Worm (Caenorhabditis elegans) whole organism, early embryonic: Measurements from ENCODE around the gene str-193.

Experiments used
- B0310.2 ChIP-seq: sonication (generic microtip); optimal IDR thresholded peaks from 2 replicates; lab custom pipeline; 2016; ENCODE audit warnings: mild to moderate bottlenecking, missing genetic modification characterization, missing compliant biosample characterization
- F13C5.2 ChIP-seq: sonication (generic microtip); optimal IDR thresholded peaks from 2 replicates; lab custom pipeline; 2017; ENCODE audit warnings: mild to moderate bottlenecking, missing genetic modification characterization, inconsistent platforms, missing compliant biosample characterization
- aly-1 ChIP-seq: sonication (generic microtip); optimal IDR thresholded peaks from 2 replicates; lab custom pipeline; 2016; ENCODE audit warnings: missing genetic modification characterization, missing compliant biosample characterization
- ama-1 ChIP-seq: fragments of 150-350 bp; optimal IDR thresholded peaks from 2 replicates; lab custom pipeline; 2014
- ceh-13 ChIP-seq: fragments of 200-800 bp; sonication (Bioruptor generic); optimal IDR thresholded peaks from 2 replicates; lab custom pipeline; 2018; ENCODE audit warnings: mild to moderate bottlenecking, missing genetic modification characterization, missing compliant biosample characterization
- ceh-36 ChIP-seq: sonication (generic microtip); optimal IDR thresholded peaks from 2 replicates; lab custom pipeline; 2016; ENCODE audit warnings: missing genetic modification characterization, inconsistent platforms, missing compliant biosample characterization
- flt-1 ChIP-seq: fragments of 200-800 bp; sonication (Bioruptor generic); IDR thresholded peaks from 2 replicates; pipeline ENCODE4 v1.3.6; 2022; ENCODE audit warnings: missing genetic modification characterization, missing compliant biosample characterization
- hmbx-1 ChIP-seq: sonication (generic microtip); optimal IDR thresholded peaks from 2 replicates; lab custom pipeline; 2016; ENCODE audit warnings: mild to moderate bottlenecking, missing genetic modification characterization, missing compliant biosample characterization
- hmg-4 ChIP-seq: fragments of 200-800 bp; sonication (Bioruptor generic); optimal IDR thresholded peaks from 2 replicates; lab custom pipeline; 2018; ENCODE audit warnings: mild to moderate bottlenecking, missing genetic modification characterization, missing compliant biosample characterization
- hnd-1 ChIP-seq: sonication (generic microtip); optimal IDR thresholded peaks from 2 replicates; lab custom pipeline; 2016; ENCODE audit warnings: missing genetic modification characterization, missing compliant biosample characterization
- pes-1 ChIP-seq: fragments of 200-800 bp; sonication (Bioruptor generic); IDR thresholded peaks from 2 replicates; pipeline ENCODE4 v1.3.6; 2022; ENCODE audit warnings: missing genetic modification reagents, missing genetic modification characterization, missing compliant biosample characterization
- tbx-11 ChIP-seq: fragments of 200-800 bp; sonication (Bioruptor generic); IDR thresholded peaks from 2 replicates; pipeline ENCODE4 v1.3.6; 2022; ENCODE audit warnings: missing genetic modification characterization, missing compliant biosample characterization
- tra-4 ChIP-seq: sonication (generic microtip); optimal IDR thresholded peaks from 2 replicates; lab custom pipeline; 2017; ENCODE audit warnings: missing genetic modification characterization, missing compliant biosample characterization

- TF ChIP-seq flt-1 (no peak), B0310.2 (tag; lab: Kevin White, UChicago) (no peak), ceh-13 (GFP tag; lab: Kevin White, UChicago) (no peak), pes-1 (GFP tag; lab: Robert Waterston, UW) (no peak), hmg-4 (GFP tag; lab: Kevin White, UChicago) (no peak), tra-4 (tag; lab: Kevin White, UChicago) (no peak), aly-1 (no peak), ama-1 (lab: Kevin White, UChicago) (no peak), tbx-11 (GFP tag; lab: Robert Waterston, UW) (no peak), hnd-1 (tag; lab: Kevin White, UChicago) (no peak), F13C5.2 (tag; lab: Kevin White, UChicago) (no peak), hmbx-1 (tag; lab: Kevin White, UChicago) (no peak), ceh-36 (tag; lab: Kevin White, UChicago) (no peak)
Observed at ce11 chrV:9859863-9860262, 38.2 kb upstream of the str-193 start, which contains the start of gene lsy-12.
